Worm (Caenorhabditis elegans) whole organism, young adult: ENCODE results near the gene ZK1073.2.

Experiments used
- Y56A3A.18 ChIP-seq: fragments of 200-800 bp; sonication (Bioruptor generic); IDR thresholded peaks from 2 replicates; pipeline ENCODE4 v1.3.6; 2022; ENCODE audit warnings: missing genetic modification reagents, missing genetic modification characterization, missing compliant biosample characterization
- Y79H2A.3 ChIP-seq: fragments of 200-800 bp; sonication (Bioruptor generic); conservative IDR thresholded peaks from 2 replicates; pipeline ENCODE4 v1.3.6; 2022; ENCODE audit warnings: missing genetic modification reagents, missing genetic modification characterization, missing compliant biosample characterization
- attf-3 ChIP-seq: fragments of 200-800 bp; sonication (Bioruptor generic); conservative IDR thresholded peaks from 2 replicates; pipeline ENCODE4 v1.3.6; 2022; ENCODE audit warnings: missing genetic modification reagents, missing genetic modification characterization, missing compliant biosample characterization
- bed-1 ChIP-seq: fragments of 200-800 bp; sonication (Bioruptor generic); IDR thresholded peaks from 2 replicates; pipeline ENCODE4 v1.3.6; 2022; ENCODE audit warnings: missing genetic modification reagents, missing genetic modification characterization, missing compliant biosample characterization
- ccch-3 ChIP-seq: fragments of 200-800 bp; sonication (Bioruptor generic); optimal IDR thresholded peaks from 2 replicates; lab custom pipeline; 2018; ENCODE audit warnings: mild to moderate bottlenecking, missing genetic modification characterization, missing compliant biosample characterization
- ets-4 ChIP-seq: fragments of 200-800 bp; sonication (Bioruptor generic); optimal IDR thresholded peaks from 2 replicates; lab custom pipeline; 2018; ENCODE audit warnings: mild to moderate bottlenecking, missing genetic modification characterization, missing compliant biosample characterization
- nfya-1 ChIP-seq: sonication (generic microtip); optimal IDR thresholded peaks from 2 replicates; lab custom pipeline; 2017; ENCODE audit warnings: antibody characterized with exemption, missing compliant biosample characterization, missing genetic modification characterization, borderline replicate concordance; ENCODE audit not compliant: insufficient read depth
- nfyb-1 ChIP-seq: fragments of 200-800 bp; sonication (Bioruptor generic); IDR thresholded peaks from 2 replicates; pipeline ENCODE4 v1.3.6; 2022; ENCODE audit warnings: missing genetic modification reagents, missing genetic modification characterization, missing compliant biosample characterization
- pha-4 ChIP-seq: fragments of 150-350 bp; sonication (generic microtip); optimal IDR thresholded peaks from 2 replicates; lab custom pipeline; 2014; ENCODE audit warnings: missing biosample characterization, missing genetic modification reagents, missing genetic modification characterization
- sea-2 ChIP-seq: fragments of 200-800 bp; sonication (Bioruptor generic); IDR thresholded peaks from 2 replicates; pipeline ENCODE4 v1.3.6; 2022; ENCODE audit warnings: missing genetic modification characterization, missing compliant biosample characterization
- snpc-4 ChIP-seq, 5 experiments: fragments of 150-350 bp in 1 of 5; sonication (generic microtip) in 4 of 5; optimal IDR thresholded peaks; 2 replicates each; lab custom pipeline; 2014 to 2018; ENCODE audit warnings: missing genetic modification characterization in 5 of 5, missing biosample characterization in 3 of 5, antibody characterized with exemption in 2 of 5, mild to moderate bottlenecking in 2 of 5, missing compliant biosample characterization in 2 of 5, missing genotype in 2 of 5, moderate library complexity in 2 of 5, missing genetic modification reagents in 1 of 5

DNA sequence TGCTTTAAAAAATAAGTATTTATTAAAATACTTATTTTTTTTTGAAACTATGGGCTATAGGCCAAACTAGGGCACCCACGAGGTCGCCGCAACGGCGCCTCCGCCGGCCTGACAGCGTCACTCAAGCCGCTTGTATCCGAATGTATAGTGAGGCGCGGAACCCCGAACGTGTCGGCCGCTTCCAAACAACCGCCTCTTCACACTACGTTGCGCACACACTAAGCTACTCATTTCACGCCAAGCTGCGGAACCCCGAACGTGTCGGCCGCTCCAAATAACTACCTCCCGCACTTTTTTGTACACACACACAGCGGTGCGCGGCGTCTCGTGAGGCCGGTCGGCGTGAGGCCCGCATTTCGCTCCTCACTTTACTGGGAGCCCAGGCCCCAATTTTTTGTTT, 9.4 kb downstream of the ZK1073.2 start:
- TF ChIP-seq pha-4 (tag; lab: Kevin White, UChicago) (no peak), nfya-1 (tag; lab: Kevin White, UChicago) (no peak), Y56A3A.18 (no peak), sea-2 (GFP tag; lab: Robert Waterston, UW) (no peak), Y79H2A.3 (GFP tag; lab: Robert Waterston, UW) (no peak), ccch-3 (GFP tag; lab: Kevin White, UChicago) (no peak), attf-3 (no peak), snpc-4 (GFP tag; optimal IDR thresholded peaks at IDR 0.05; lab: Kevin White, UChicago) (no peak), snpc-4 (tag; optimal IDR thresholded peaks at IDR 0.05; lab: Kevin White, UChicago) (peak in 2 of 4 experiments; percentile 79 to 87), ets-4 (GFP tag; lab: Kevin White, UChicago) (no peak), nfyb-1 (GFP tag; lab: Robert Waterston, UW) (no peak), bed-1 (GFP tag; lab: Robert Waterston, UW) (no peak)
